Worm (Caenorhabditis elegans): Measurements from ENCODE around the gene pam-1.

pam-1 gene

ce11 chrIV:7508850-7509249 lies 41.8 kb downstream of the pam-1 start:
- TF ChIP-seq drap-1 (GFP tag; optimal IDR thresholded peaks at IDR 0.05) (no peak), mep-1 (tag; optimal IDR thresholded peaks at IDR 0.05) (no peak), lsy-2 (tag; optimal IDR thresholded peaks at IDR 0.05) (peak; percentile 73)

ce11 chrIV:7507841-7508509 lies 42.6 kb downstream of the pam-1 start, which contains the start of the genes vdac-1 and R05G6.5:
TSS of gene vdac-1 (minus strand) at chrIV:7507891.
TSS of gene R05G6.5 (plus strand) at chrIV:7508367.
- TF ChIP-seq unc-62 (GFP tag; optimal IDR thresholded peaks at IDR 0.05) (no peak), ztf-11 (tag; optimal IDR thresholded peaks at IDR 0.05) (no peak), zip-8 (tag; optimal IDR thresholded peaks at IDR 0.05) (no peak), elt-1 (tag; optimal IDR thresholded peaks at IDR 0.05; ENCODE audit: borderline replicate concordance, insufficient read depth) (no peak), hlh-1 (tag; optimal IDR thresholded peaks at IDR 0.05) (peak; percentile 14), ham-2 (GFP tag; optimal IDR thresholded peaks at IDR 0.05) (no peak), bed-3 (GFP tag; optimal IDR thresholded peaks at IDR 0.05) (no peak), nhr-237 (tag; optimal IDR thresholded peaks at IDR 0.05) (peak; percentile 72), unc-120 (tag; optimal IDR thresholded peaks at IDR 0.05; ENCODE audit: poor library complexity, severe bottlenecking) (no peak), sem-2 (GFP tag; optimal IDR thresholded peaks at IDR 0.05) (no peak), lsy-2 (tag; optimal IDR thresholded peaks at IDR 0.05) (no peak), nhr-2 (tag; optimal IDR thresholded peaks at IDR 0.05) (no peak), mep-1 (tag; optimal IDR thresholded peaks at IDR 0.05) (peak; percentile 47), mab-5 (tag; optimal IDR thresholded peaks at IDR 0.05) (no peak), ces-1 (GFP tag; optimal IDR thresholded peaks at IDR 0.05) (no peak)

- no peak for TF ChIP-seq flh-1 (GFP tag; optimal IDR thresholded peaks at IDR 0.05)
- TF ChIP-seq ceh-43 (GFP tag; optimal IDR thresholded peaks at IDR 0.05): no peak
- TF ChIP-seq nhr-76 (tag; optimal IDR thresholded peaks at IDR 0.05): no peak
- TF ChIP-seq tbx-8 (GFP tag; optimal IDR thresholded peaks at IDR 0.05): no peak
- no peak for TF ChIP-seq lin-13 (tag; optimal IDR thresholded peaks at IDR 0.05)
- TF ChIP-seq unc-120 (tag; optimal IDR thresholded peaks at IDR 0.05; ENCODE audit: poor library complexity, severe bottlenecking): no peak
- no peak for TF ChIP-seq M03D4.4 (tag; optimal IDR thresholded peaks at IDR 0.05)
- TF ChIP-seq ceh-83 (GFP tag; optimal IDR thresholded peaks at IDR 0.05): no peak
- no peak for TF ChIP-seq mls-2 (tag; optimal IDR thresholded peaks at IDR 0.05)
- no peak for TF ChIP-seq zip-8 (tag; optimal IDR thresholded peaks at IDR 0.05)
- TF ChIP-seq lin-32 (GFP tag; optimal IDR thresholded peaks at IDR 0.05): no peak
- TF ChIP-seq lsy-2 (tag; optimal IDR thresholded peaks at IDR 0.05): no peak
These were observed 43.3 kb downstream of the pam-1 start for ce11 chrIV:7507305-7507704.

ce11 chrIV:7506711-7507110 lies 43.9 kb downstream of the pam-1 start:
- TF ChIP-seq zip-8 (tag; optimal IDR thresholded peaks at IDR 0.05): no peak

- no peak for TF ChIP-seq bed-3 (GFP tag; optimal IDR thresholded peaks at IDR 0.05)
- TF ChIP-seq sem-2 (GFP tag; optimal IDR thresholded peaks at IDR 0.05): no peak
- TF ChIP-seq unc-39 (tag; optimal IDR thresholded peaks at IDR 0.05): no peak
- no peak for TF ChIP-seq cnd-1 (tag; optimal IDR thresholded peaks at IDR 0.05)
- TF ChIP-seq elt-1 (tag; optimal IDR thresholded peaks at IDR 0.05; ENCODE audit: borderline replicate concordance, insufficient read depth): no peak
- TF ChIP-seq unc-62 (GFP tag; optimal IDR thresholded peaks at IDR 0.05): no peak
- TF ChIP-seq hlh-1 (tag; optimal IDR thresholded peaks at IDR 0.05): no peak
- no peak for TF ChIP-seq unc-120 (tag; optimal IDR thresholded peaks at IDR 0.05; ENCODE audit: poor library complexity, severe bottlenecking)
- TF ChIP-seq ceh-83 (GFP tag; optimal IDR thresholded peaks at IDR 0.05): no peak
- TF ChIP-seq mep-1 (tag; optimal IDR thresholded peaks at IDR 0.05): no peak
These were observed 44.6 kb downstream of the pam-1 start for ce11 chrIV:7505866-7506488.

ce11 chrIV:7503322-7503721 lies 47.3 kb downstream of the pam-1 start, which contains the start of gene glt-6:
TSS of gene glt-6 (plus strand) at chrIV:7503622.
- TF ChIP-seq sem-2 (GFP tag; optimal IDR thresholded peaks at IDR 0.05) (no peak), lsy-2 (tag; optimal IDR thresholded peaks at IDR 0.05) (no peak), nhr-12 (tag; optimal IDR thresholded peaks at IDR 0.05) (no peak), bed-3 (GFP tag; optimal IDR thresholded peaks at IDR 0.05) (no peak), nhr-76 (tag; optimal IDR thresholded peaks at IDR 0.05) (no peak), nhr-2 (tag; optimal IDR thresholded peaks at IDR 0.05) (no peak), nhr-237 (tag; optimal IDR thresholded peaks at IDR 0.05) (no peak), mls-2 (tag; optimal IDR thresholded peaks at IDR 0.05) (no peak), ceh-43 (GFP tag; optimal IDR thresholded peaks at IDR 0.05) (no peak), blmp-1 (tag; optimal IDR thresholded peaks at IDR 0.05) (no peak), unc-39 (tag; optimal IDR thresholded peaks at IDR 0.05) (no peak), nhr-28 (tag; optimal IDR thresholded peaks at IDR 0.05) (no peak), lin-32 (GFP tag; optimal IDR thresholded peaks at IDR 0.05) (no peak), M03D4.4 (tag; optimal IDR thresholded peaks at IDR 0.05) (no peak), unc-120 (tag; optimal IDR thresholded peaks at IDR 0.05; ENCODE audit: poor library complexity, severe bottlenecking) (no peak), unc-62 (GFP tag; optimal IDR thresholded peaks at IDR 0.05) (no peak)
